Worm (Caenorhabditis elegans) whole organism, L4/young adult: ENCODE measurements around the gene suca-1.

Source experiments
- W03F9.2 ChIP-seq: fragments of 150-350 bp; optimal IDR thresholded peaks from 2 replicates; lab custom pipeline; 2014; ENCODE audit warnings: missing biosample characterization, missing genetic modification characterization
- dao-5 ChIP-seq: sonication (generic microtip); optimal IDR thresholded peaks from 2 replicates; lab custom pipeline; 2016; ENCODE audit warnings: missing genotype, missing genetic modification characterization, moderate library complexity, missing compliant biosample characterization
- him-1 ChIP-seq: sonication (generic microtip); optimal IDR thresholded peaks from 2 replicates; lab custom pipeline; 2016; ENCODE audit warnings: missing genotype, missing genetic modification reagents, missing genetic modification characterization, missing compliant biosample characterization

suca-1 gene

DNA sequence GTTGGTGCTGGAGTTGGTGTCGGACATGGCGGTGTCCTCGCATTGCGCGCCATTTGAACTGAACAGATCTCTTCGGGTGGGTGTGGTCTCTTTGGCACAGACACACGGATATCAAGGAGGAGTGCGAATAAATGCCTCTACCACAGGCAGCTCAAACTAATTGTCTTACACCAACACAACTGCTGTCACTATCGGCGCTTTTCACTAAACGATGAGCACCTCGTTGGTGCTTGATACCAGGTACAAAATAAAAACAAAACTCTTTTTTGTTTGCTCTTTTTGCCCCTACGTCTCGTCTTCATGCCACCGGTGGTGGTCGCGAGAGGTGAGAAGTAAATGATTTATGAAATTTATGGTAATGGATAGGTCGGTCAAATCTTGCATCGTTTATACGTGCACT is 10.8 kb upstream of the suca-1 start, which contains the start of gene F47B10.8:
TSS of gene F47B10.8 (minus strand) at position 101 of the 400 bp plus-strand sequence.
- TF ChIP-seq him-1 (tag; lab: Kevin White, UChicago) (no peak), W03F9.2 (tag; lab: Kevin White, UChicago) (no peak)

- TF ChIP-seq W03F9.2 (tag; lab: Kevin White, UChicago) (no peak), dao-5 (tag; lab: Kevin White, UChicago) (no peak), him-1 (tag; lab: Kevin White, UChicago) (no peak)
These were observed 9.7 kb upstream of the suca-1 start for ce11 chrX:10909661-10910060.

DNA sequence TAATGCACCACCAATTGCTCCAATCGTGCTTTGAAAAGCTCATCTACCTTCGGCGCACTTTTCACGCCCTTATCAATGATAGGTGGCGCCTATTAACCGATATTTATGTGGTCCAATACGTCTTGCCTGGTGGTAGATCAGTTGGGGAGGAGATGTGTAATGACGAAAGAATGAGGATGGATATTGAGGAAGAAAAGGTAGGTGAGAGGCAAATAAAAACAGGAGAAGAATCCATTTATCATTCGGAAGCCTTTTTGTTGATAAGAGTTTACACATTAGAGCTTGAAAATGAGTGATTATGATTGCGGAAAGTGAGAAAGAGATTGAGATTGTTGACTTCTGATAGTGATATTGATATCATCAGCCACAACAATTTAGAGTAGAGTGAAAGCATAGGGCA is 7.5 kb upstream of the suca-1 start:
- TF ChIP-seq W03F9.2 (tag; lab: Kevin White, UChicago) (no peak), him-1 (tag; lab: Kevin White, UChicago) (no peak), dao-5 (tag; lab: Kevin White, UChicago) (no peak)

ce11 chrX:10903416-10903815 is 3.5 kb upstream of the suca-1 start:
- TF ChIP-seq W03F9.2 (tag; lab: Kevin White, UChicago) (no peak), him-1 (tag; lab: Kevin White, UChicago) (no peak), dao-5 (tag; lab: Kevin White, UChicago) (no peak)

- no peak for TF ChIP-seq dao-5 (tag; lab: Kevin White, UChicago)
- TF ChIP-seq him-1 (tag; lab: Kevin White, UChicago) = no peak
These were observed 2.9 kb upstream of the suca-1 start, which contains the start of gene acbp-3 for ce11 chrX:10902723-10903322. Gene acbp-3, plus strand, starts transcription at chrX:10903272.

DNA sequence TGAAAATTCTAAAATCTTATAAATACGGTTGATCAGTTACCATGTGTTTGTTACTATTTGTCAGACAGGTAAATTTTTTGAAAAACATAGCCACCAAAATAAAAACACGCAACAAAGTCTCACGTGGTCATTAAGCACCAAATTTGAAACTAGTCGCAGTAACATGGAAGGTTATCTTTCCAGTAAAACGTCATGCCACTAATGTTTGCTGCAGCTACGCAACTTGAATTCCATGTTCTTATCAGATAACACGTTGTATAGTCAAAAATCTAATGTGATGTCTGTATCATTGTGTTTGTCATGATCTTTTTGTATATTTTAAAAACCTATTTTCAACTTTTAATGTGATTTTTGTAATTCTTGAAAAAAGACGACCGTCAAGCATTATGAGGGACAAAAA is 1.9 kb upstream of the suca-1 start:
- TF ChIP-seq W03F9.2 (tag; lab: Kevin White, UChicago) = no peak
- TF ChIP-seq him-1 (tag; lab: Kevin White, UChicago) = no peak
- no peak for TF ChIP-seq dao-5 (tag; lab: Kevin White, UChicago)

DNA sequence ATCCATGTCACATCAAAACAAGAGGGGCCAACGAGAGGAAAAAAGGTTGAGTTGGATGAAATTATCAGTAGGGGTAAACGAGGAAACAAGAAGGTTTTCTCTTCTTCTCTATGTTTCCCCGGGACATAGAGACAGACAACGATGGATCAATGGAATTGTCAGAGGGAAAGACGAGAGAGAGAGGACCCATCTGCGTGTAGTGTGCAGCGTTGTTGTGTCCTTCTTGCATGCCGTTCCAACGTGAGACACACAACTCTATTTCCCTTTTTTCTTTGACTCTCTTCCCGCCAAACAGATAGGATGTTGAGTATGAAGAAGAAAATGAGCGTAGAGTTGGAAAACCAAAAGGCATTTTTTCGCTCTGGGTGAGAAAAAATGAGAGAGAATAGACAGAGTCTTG is 1.0 kb upstream of the suca-1 start:
- TF ChIP-seq him-1 (tag; lab: Kevin White, UChicago) (no peak), dao-5 (tag; lab: Kevin White, UChicago) (no peak)

ce11 chrX:10896498-10896897 is 3.4 kb downstream of the suca-1 start, which contains the start of gene haly-1:
Gene haly-1, minus strand, starts transcription at chrX:10896598.
- TF ChIP-seq him-1 (tag; lab: Kevin White, UChicago) (no peak), W03F9.2 (tag; lab: Kevin White, UChicago) (no peak), dao-5 (tag; lab: Kevin White, UChicago) (no peak)

- TF ChIP-seq him-1 (tag; lab: Kevin White, UChicago) (no peak), dao-5 (tag; lab: Kevin White, UChicago) (no peak), W03F9.2 (tag; lab: Kevin White, UChicago) (no peak)
These were observed 8.0 kb downstream of the suca-1 start, which contains the start of gene F47B10.3 for ce11 chrX:10891890-10892289. Gene F47B10.3, plus strand, starts transcription at chrX:10892190.

DNA sequence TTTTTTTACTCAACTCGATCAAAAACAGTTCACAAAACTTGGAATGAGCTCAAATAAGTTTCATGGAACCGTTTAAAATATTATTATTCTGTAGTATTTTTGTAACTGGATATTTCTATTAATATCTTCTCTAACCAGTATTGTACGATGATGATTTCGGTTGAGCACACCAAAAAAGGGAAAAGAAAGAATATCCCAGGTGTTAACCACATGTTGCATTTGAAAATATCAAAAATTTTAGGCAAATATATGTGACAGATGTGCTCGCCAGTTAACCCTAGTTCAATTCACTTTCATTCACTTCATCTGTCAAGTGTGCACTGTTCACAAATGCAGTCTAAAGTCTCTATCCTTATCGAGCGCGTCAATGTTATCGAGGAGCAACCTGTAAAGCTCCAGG is 8.9 kb downstream of the suca-1 start, which contains the start of gene F47B10.4:
TSS of gene F47B10.4 (plus strand) at position 301 of the 400 bp plus-strand sequence.
- TF ChIP-seq him-1 (tag; lab: Kevin White, UChicago) (no peak), W03F9.2 (tag; lab: Kevin White, UChicago) (no peak), dao-5 (tag; lab: Kevin White, UChicago) (no peak)

DNA sequence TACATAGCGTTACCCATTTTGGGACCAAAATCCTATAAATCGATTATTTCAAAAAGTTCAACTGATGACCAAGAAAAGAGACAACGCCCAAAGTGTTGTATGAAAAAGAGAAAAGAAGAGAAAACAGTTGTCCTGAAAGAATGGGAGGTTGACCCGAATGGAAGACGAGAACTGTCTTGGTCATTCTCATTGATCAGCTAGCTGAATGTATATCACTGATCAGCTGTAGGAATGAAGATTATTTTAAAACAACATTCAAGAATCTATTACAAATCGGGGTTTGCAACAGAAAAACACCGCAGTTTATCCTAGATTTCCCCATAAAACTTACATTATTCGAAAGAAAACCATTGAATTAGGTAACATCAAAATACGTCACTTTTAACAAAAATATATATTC is 9.5 kb downstream of the suca-1 start, which contains the start of gene F47B10.5:
TSS of gene F47B10.5 (minus strand) at position 101 of the 400 bp plus-strand sequence.
- TF ChIP-seq him-1 (tag; lab: Kevin White, UChicago) = no peak
- TF ChIP-seq W03F9.2 (tag; lab: Kevin White, UChicago) = no peak
- no peak for TF ChIP-seq dao-5 (tag; lab: Kevin White, UChicago)

- TF ChIP-seq dao-5 (tag; lab: Kevin White, UChicago) = no peak
- TF ChIP-seq him-1 (tag; lab: Kevin White, UChicago) = no peak
- TF ChIP-seq W03F9.2 (tag; lab: Kevin White, UChicago) = no peak
These were observed 11.7 kb downstream of the suca-1 start, which contains the start of gene F47B10.6 for ce11 chrX:10888201-10888600. Gene F47B10.6, plus strand, starts transcription at chrX:10888501.

DNA sequence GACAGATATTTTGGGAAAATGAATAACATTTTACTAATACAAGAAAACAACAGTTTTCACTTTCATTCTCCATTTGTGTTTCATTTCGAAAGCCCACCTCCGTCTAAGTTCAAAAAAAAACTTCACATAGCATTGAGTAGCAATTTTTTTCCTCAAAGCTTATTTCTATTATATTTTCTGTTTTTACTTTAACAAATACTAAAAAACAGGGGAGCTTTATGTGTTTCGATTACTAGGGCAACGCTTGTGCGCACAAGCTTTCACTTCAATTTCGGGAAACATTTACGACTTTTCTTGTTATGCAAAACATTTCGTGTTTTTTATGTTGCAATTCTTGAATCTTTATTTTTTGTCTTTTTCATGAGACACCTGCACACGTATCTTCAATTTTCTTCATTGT is 14.0 kb downstream of the suca-1 start, which contains the start of gene T21E8.5:
TSS of gene T21E8.5 (plus strand) at position 301 of the 400 bp plus-strand sequence.
- TF ChIP-seq him-1 (tag; lab: Kevin White, UChicago) = no peak
- TF ChIP-seq W03F9.2 (tag; lab: Kevin White, UChicago) = no peak
- TF ChIP-seq dao-5 (tag; lab: Kevin White, UChicago) = no peak

ce11 chrX:10883203-10883602 is 16.7 kb downstream of the suca-1 start, which contains the start of gene T21E8.7:
Gene T21E8.7, plus strand, starts transcription at chrX:10883503.
- no peak for TF ChIP-seq dao-5 (tag; lab: Kevin White, UChicago)
- TF ChIP-seq W03F9.2 (tag; lab: Kevin White, UChicago) = no peak
- no peak for TF ChIP-seq him-1 (tag; lab: Kevin White, UChicago)
